Fruit fly (Drosophila melanogaster): ENCODE data around the gene CG14270.

DNA sequence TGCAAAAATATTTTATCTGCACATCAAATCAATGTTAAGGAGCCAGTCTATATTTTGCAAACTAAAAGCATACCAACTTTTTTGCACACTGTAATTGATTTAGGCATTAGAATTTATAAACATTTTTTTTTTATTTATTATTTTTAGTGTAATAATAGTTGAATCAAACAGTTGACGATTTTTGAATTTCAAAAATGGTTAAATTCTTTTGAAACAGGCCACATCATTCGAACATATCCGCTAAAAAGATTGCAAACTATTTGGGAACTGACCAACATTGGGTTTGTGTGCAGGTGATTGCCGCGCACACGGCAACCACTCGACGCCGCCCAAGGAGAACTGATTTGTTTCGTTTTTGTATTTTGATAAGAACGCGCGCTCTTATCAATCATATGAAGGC is 40.4 kb downstream of the CG14270 start:
- TF ChIP-seq CG10348 (GFP tag; IDR thresholded peaks at IDR 0.05) (no peak), CG17806 (tag; optimal IDR thresholded peaks at IDR 0.05) (no peak), Pif1B (GFP tag; optimal IDR thresholded peaks at IDR 0.05) (no peak), CG34367 (tag; optimal IDR thresholded peaks at IDR 0.05) (no peak), gl (tag; optimal IDR thresholded peaks at IDR 0.05) (no peak), fd96Ca (GFP tag; IDR thresholded peaks at IDR 0.05) (no peak), EcR (GFP tag; optimal IDR thresholded peaks at IDR 0.05) (no peak), CG13204 (GFP tag; optimal IDR thresholded peaks at IDR 0.05) (no peak), CG9948 (tag; optimal IDR thresholded peaks at IDR 0.05) (no peak), Ets98B (GFP tag; IDR thresholded peaks at IDR 0.05) (no peak), CG14655 (GFP tag; optimal IDR thresholded peaks at IDR 0.05) (no peak), CG4496 (GFP tag; IDR thresholded peaks at IDR 0.05) (no peak), CG32121 (GFP tag; IDR thresholded peaks at IDR 0.05) (no peak), D1 (tag; optimal IDR thresholded peaks at IDR 0.05) (no peak)
